Worm (Caenorhabditis elegans) whole organism, L2 larva: ENCODE measurements around the gene C27H5.6.

Experiments
- elt-1 ChIP-seq: fragments of 150-350 bp; optimal IDR thresholded peaks from 2 replicates; lab custom pipeline; 2014; ENCODE audit warnings: missing biosample characterization, missing genetic modification characterization
- lin-39 ChIP-seq: fragments of 150-350 bp; optimal IDR thresholded peaks from 2 replicates; lab custom pipeline; 2014; ENCODE audit warnings: missing biosample characterization, missing genetic modification reagents, missing genetic modification characterization

- TF ChIP-seq lin-39 (tag; lab: Kevin White, UChicago) (no peak), elt-1 (tag; lab: Kevin White, UChicago) (no peak)
Measured at ce11 chrII:7207649-7208048, 20.6 kb upstream of the C27H5.6 start.
